Fruit fly (Drosophila melanogaster): Measurements from ENCODE around the gene MagR.
A peak's percentile ranks its signal among the peaks of the same experiment; 100 is the strongest.

MagR gene

dm6 chrX:15712409-15712808, 21.7 kb upstream of the MagR start, which contains the start of gene HUWE1 (continued):
- TF ChIP-seq ERR (GFP tag; optimal IDR thresholded peaks at IDR 0.05): no peak
- TF ChIP-seq CG1024 (GFP tag; IDR thresholded peaks at IDR 0.05): no peak
- no peak for TF ChIP-seq Doc2 (GFP tag; IDR thresholded peaks at IDR 0.05)
- peak; percentile 29 for TF ChIP-seq Max (GFP tag; optimal IDR thresholded peaks at IDR 0.05)
- no peak for TF ChIP-seq Ets65A (GFP tag)
- no peak for TF ChIP-seq slou (GFP tag; optimal IDR thresholded peaks at IDR 0.05)
- no peak for TF ChIP-seq dati (GFP tag; IDR thresholded peaks at IDR 0.05)
- TF ChIP-seq Lhr (GFP tag; optimal IDR thresholded peaks at IDR 0.05): no peak
- peak; percentile 19 for TF ChIP-seq grau (tag; optimal IDR thresholded peaks at IDR 0.05)
- no peak for TF ChIP-seq br (optimal IDR thresholded peaks at IDR 0.05)
- TF ChIP-seq ara (GFP tag; IDR thresholded peaks at IDR 0.05): no peak
- TF ChIP-seq CG4424 (GFP tag; optimal IDR thresholded peaks at IDR 0.05): no peak
- peak; percentile 19 for TF ChIP-seq pho (GFP tag; optimal IDR thresholded peaks at IDR 0.05)
- no peak for TF ChIP-seq CG2202 (tag; optimal IDR thresholded peaks at IDR 0.05)
- no peak for TF ChIP-seq CG1792 (GFP tag; optimal IDR thresholded peaks at IDR 0.05)
- no peak for TF ChIP-seq CG10321 (GFP tag; IDR thresholded peaks at IDR 0.05)
- peak; percentile 71 for TF ChIP-seq HLH4C (GFP tag; IDR thresholded peaks at IDR 0.05; ENCODE audit: partially characterized antibody)
- no peak for TF ChIP-seq dmrt11E (tag; optimal IDR thresholded peaks at IDR 0.05)
- TF ChIP-seq CG14860 (GFP tag; IDR thresholded peaks at IDR 0.05; ENCODE audit: partially characterized antibody): peak; percentile 60
- peak; percentile 22; the same call in 1 of the 2 replicates for TF ChIP-seq CG42726 (GFP tag; IDR thresholded peaks at IDR 0.05; ENCODE audit: partially characterized antibody)
- no peak for TF ChIP-seq CG5180 (GFP tag; optimal IDR thresholded peaks at IDR 0.05)
- no peak for TF ChIP-seq CG7556 (GFP tag; optimal IDR thresholded peaks at IDR 0.05)
- TF ChIP-seq grn (GFP tag; optimal IDR thresholded peaks at IDR 0.05): no peak
- TF ChIP-seq CG1832 (GFP tag; optimal IDR thresholded peaks at IDR 0.05): no peak
- no peak for TF ChIP-seq Meics (GFP tag; optimal IDR thresholded peaks at IDR 0.05)
- no peak for TF ChIP-seq Dip2 (GFP tag; IDR thresholded peaks at IDR 0.05)
- no peak for TF ChIP-seq Blimp-1 (GFP tag; optimal IDR thresholded peaks at IDR 0.05)
- peak; percentile 40 for TF ChIP-seq CG13624 (GFP tag; optimal IDR thresholded peaks at IDR 0.05)
- TF ChIP-seq CG33213 (GFP tag; optimal IDR thresholded peaks at IDR 0.05): peak; percentile 48
- TF ChIP-seq dm (GFP tag; optimal IDR thresholded peaks at IDR 0.05): peak; percentile 63
- peak; percentile 45 for TF ChIP-seq CG17829 (tag; optimal IDR thresholded peaks at IDR 0.05)
- TF ChIP-seq nerfin-1 (tag; optimal IDR thresholded peaks at IDR 0.05): peak; percentile 1
- peak; percentile 83 for TF ChIP-seq Scr (GFP tag; IDR thresholded peaks at IDR 0.05; ENCODE audit: partially characterized antibody)
- TF ChIP-seq CG18599 (GFP tag; optimal IDR thresholded peaks at IDR 0.05): no peak
- no peak for TF ChIP-seq CG8765 (GFP tag; IDR thresholded peaks at IDR 0.05)
- TF ChIP-seq bab2 (GFP tag; optimal IDR thresholded peaks at IDR 0.05): no peak
- no peak for TF ChIP-seq wdn (GFP tag; IDR thresholded peaks at IDR 0.05)
- no peak for TF ChIP-seq CG7372 (GFP tag; IDR thresholded peaks at IDR 0.05)
- TF ChIP-seq Camta (GFP tag; optimal IDR thresholded peaks at IDR 0.05): no peak
- peak; percentile 34 for TF ChIP-seq Abd-B (GFP tag; optimal IDR thresholded peaks at IDR 0.05)
- no peak for TF ChIP-seq hkb (optimal IDR thresholded peaks at IDR 0.05)
- TF ChIP-seq hkb (GFP tag; IDR thresholded peaks at IDR 0.05): no peak

DNA sequence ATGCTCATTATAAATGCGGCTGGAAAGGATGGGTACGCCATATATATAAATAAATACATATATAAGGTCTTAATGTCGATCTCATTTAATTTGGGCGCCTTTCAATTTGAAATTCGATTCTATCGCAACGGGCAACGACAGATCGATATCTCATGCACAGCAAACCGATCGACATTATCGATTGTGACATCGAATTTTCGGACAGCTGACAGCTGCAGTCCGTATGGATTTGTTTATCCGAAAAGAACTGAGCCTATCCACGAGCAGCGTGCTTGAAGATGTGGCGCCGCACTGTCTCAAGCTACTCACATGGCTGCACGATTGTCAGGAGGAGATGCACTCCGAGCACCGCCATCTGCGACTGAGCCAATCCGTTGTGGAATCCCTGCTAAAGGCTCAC, 2.1 kb upstream of the MagR start, which contains the start of gene CG8191:
CG8191 (plus strand) TSS at position 211 of the 400 bp plus-strand sequence.
- TF ChIP-seq CG11696 (GFP tag; IDR thresholded peaks at IDR 0.05): no peak
- no peak for TF ChIP-seq CG9817 (tag; optimal IDR thresholded peaks at IDR 0.05)
- no peak for TF ChIP-seq B-H2 (GFP tag; optimal IDR thresholded peaks at IDR 0.05)
- peak; percentile 68 for TF ChIP-seq CG16813 (GFP tag; IDR thresholded peaks at IDR 0.05; ENCODE audit: partially characterized antibody)
- TF ChIP-seq tx (GFP tag; optimal IDR thresholded peaks at IDR 0.05): no peak
- TF ChIP-seq CG33557 (GFP tag; optimal IDR thresholded peaks at IDR 0.05): no peak
- no peak for TF ChIP-seq hth (optimal IDR thresholded peaks at IDR 0.05)
- no peak for TF ChIP-seq CG7987 (GFP tag; optimal IDR thresholded peaks at IDR 0.05)
- peak; percentile 82 for TF ChIP-seq HLH4C (GFP tag; IDR thresholded peaks at IDR 0.05; ENCODE audit: partially characterized antibody)
- TF ChIP-seq TFAM (GFP tag; optimal IDR thresholded peaks at IDR 0.05): no peak
- no peak for TF ChIP-seq Fer2 (tag; optimal IDR thresholded peaks at IDR 0.05)
- TF ChIP-seq CG7556 (GFP tag; optimal IDR thresholded peaks at IDR 0.05): no peak
- no peak for TF ChIP-seq CG11398 (GFP tag; optimal IDR thresholded peaks at IDR 0.05)
- no peak for TF ChIP-seq Adf1 (GFP tag; IDR thresholded peaks at IDR 0.05)
- peak; percentile 32 for TF ChIP-seq Sry-δ (GFP tag; optimal IDR thresholded peaks at IDR 0.05)

All from whole organism, embryonic.